Worm (Caenorhabditis elegans): ENCODE measurements around the gene fipr-9.

The fipr-9 gene

ce11 chrV:10198386-10198785, 23.1 kb upstream of the fipr-9 start, which contains the start of gene ZK856.6:
TSS of gene ZK856.6 (plus strand) at chrV:10198686.
- no peak for TF ChIP-seq sem-2 (GFP tag; optimal IDR thresholded peaks at IDR 0.05)
- TF ChIP-seq pha-4 (tag; optimal IDR thresholded peaks at IDR 0.05) = no peak
- TF ChIP-seq cnd-1 (tag; optimal IDR thresholded peaks at IDR 0.05) = no peak
- no peak for TF ChIP-seq mab-5 (tag; optimal IDR thresholded peaks at IDR 0.05)
- TF ChIP-seq mls-2 (tag; optimal IDR thresholded peaks at IDR 0.05) = no peak
- no peak for TF ChIP-seq ces-1 (GFP tag; optimal IDR thresholded peaks at IDR 0.05)
- no peak for TF ChIP-seq elt-1 (tag; optimal IDR thresholded peaks at IDR 0.05; ENCODE audit: borderline replicate concordance, insufficient read depth)
- TF ChIP-seq unc-39 (tag; optimal IDR thresholded peaks at IDR 0.05) = no peak
- TF ChIP-seq zip-8 (tag; optimal IDR thresholded peaks at IDR 0.05) = no peak
- no peak for TF ChIP-seq bed-3 (GFP tag; optimal IDR thresholded peaks at IDR 0.05)
- TF ChIP-seq nhr-237 (tag; optimal IDR thresholded peaks at IDR 0.05) = no peak
- no peak for TF ChIP-seq elt-3 (tag; optimal IDR thresholded peaks at IDR 0.05)
- no peak for TF ChIP-seq nhr-2 (tag; optimal IDR thresholded peaks at IDR 0.05)
- TF ChIP-seq drap-1 (GFP tag; optimal IDR thresholded peaks at IDR 0.05) = no peak
- no peak for TF ChIP-seq lin-32 (GFP tag; optimal IDR thresholded peaks at IDR 0.05)
- TF ChIP-seq ceh-43 (GFP tag; optimal IDR thresholded peaks at IDR 0.05) = no peak
- TF ChIP-seq hlh-1 (tag; optimal IDR thresholded peaks at IDR 0.05) = no peak
- no peak for TF ChIP-seq blmp-1 (tag; optimal IDR thresholded peaks at IDR 0.05)

ce11 chrV:10201913-10202312, 19.5 kb upstream of the fipr-9 start, which contains the start of gene ZK856.7:
TSS of gene ZK856.7 (plus strand) at chrV:10202098.
- TF ChIP-seq nhr-12 (tag; optimal IDR thresholded peaks at IDR 0.05) = no peak

ce11 chrV:10202340-10202739, 19.1 kb upstream of the fipr-9 start:
- TF ChIP-seq sptf-1 (tag; optimal IDR thresholded peaks at IDR 0.05) (no peak), flh-1 (GFP tag; optimal IDR thresholded peaks at IDR 0.05) (no peak), bed-3 (GFP tag; optimal IDR thresholded peaks at IDR 0.05) (no peak), blmp-1 (tag; optimal IDR thresholded peaks at IDR 0.05) (no peak), sem-2 (GFP tag; optimal IDR thresholded peaks at IDR 0.05) (no peak), nhr-12 (tag; optimal IDR thresholded peaks at IDR 0.05) (no peak), M03D4.4 (tag; optimal IDR thresholded peaks at IDR 0.05) (no peak), hlh-1 (tag; optimal IDR thresholded peaks at IDR 0.05) (no peak)

ce11 chrV:10203435-10204009, 17.9 kb upstream of the fipr-9 start, which contains the start of gene chpf-1:
TSS of gene chpf-1 (minus strand) at chrV:10203485.
- TF ChIP-seq unc-120 (tag; optimal IDR thresholded peaks at IDR 0.05; ENCODE audit: poor library complexity, severe bottlenecking) (no peak), bed-3 (GFP tag; optimal IDR thresholded peaks at IDR 0.05) (no peak), nhr-28 (tag; optimal IDR thresholded peaks at IDR 0.05) (no peak), snpc-4 (tag; optimal IDR thresholded peaks at IDR 0.05) (no peak)

- peak; percentile 65 for TF ChIP-seq unc-120 (tag; optimal IDR thresholded peaks at IDR 0.05; ENCODE audit: poor library complexity, severe bottlenecking)
- TF ChIP-seq drap-1 (GFP tag; optimal IDR thresholded peaks at IDR 0.05) = no peak
- no peak for TF ChIP-seq ztf-11 (tag; optimal IDR thresholded peaks at IDR 0.05)
- TF ChIP-seq unc-62 (GFP tag; optimal IDR thresholded peaks at IDR 0.05) = no peak
- TF ChIP-seq nhr-2 (tag; optimal IDR thresholded peaks at IDR 0.05) = no peak
- TF ChIP-seq pha-4 (tag; optimal IDR thresholded peaks at IDR 0.05) = peak; percentile 37
- TF ChIP-seq lsy-2 (tag; optimal IDR thresholded peaks at IDR 0.05) = peak; percentile 62
- TF ChIP-seq sptf-1 (tag; optimal IDR thresholded peaks at IDR 0.05) = no peak
These were observed 16.6 kb upstream of the fipr-9 start, which contains the start of the genes ZK856.19 and ZK856.11 for ce11 chrV:10204863-10205338. TSS of gene ZK856.19 (minus strand) at chrV:10204913. TSS of gene ZK856.11 (minus strand) at chrV:10204938.

ce11 chrV:10205483-10205882, 16.0 kb upstream of the fipr-9 start, which contains the start of gene ZK856.16:
TSS of gene ZK856.16 (minus strand) at chrV:10205583.
- TF ChIP-seq mep-1 (tag; optimal IDR thresholded peaks at IDR 0.05) (no peak), ztf-11 (tag; optimal IDR thresholded peaks at IDR 0.05) (no peak), cnd-1 (tag; optimal IDR thresholded peaks at IDR 0.05) (no peak), ham-2 (GFP tag; optimal IDR thresholded peaks at IDR 0.05) (no peak), lin-32 (GFP tag; optimal IDR thresholded peaks at IDR 0.05) (no peak), nhr-2 (tag; optimal IDR thresholded peaks at IDR 0.05) (no peak), ceh-39 (tag; optimal IDR thresholded peaks at IDR 0.05) (no peak), nhr-237 (tag; optimal IDR thresholded peaks at IDR 0.05) (no peak), pha-4 (tag; optimal IDR thresholded peaks at IDR 0.05) (no peak), zip-8 (tag; optimal IDR thresholded peaks at IDR 0.05) (no peak)

Measured in whole organism, mixed stage, embryonic.